Worm (Caenorhabditis elegans): ENCODE measurements around the gene tax-4.

DNA sequence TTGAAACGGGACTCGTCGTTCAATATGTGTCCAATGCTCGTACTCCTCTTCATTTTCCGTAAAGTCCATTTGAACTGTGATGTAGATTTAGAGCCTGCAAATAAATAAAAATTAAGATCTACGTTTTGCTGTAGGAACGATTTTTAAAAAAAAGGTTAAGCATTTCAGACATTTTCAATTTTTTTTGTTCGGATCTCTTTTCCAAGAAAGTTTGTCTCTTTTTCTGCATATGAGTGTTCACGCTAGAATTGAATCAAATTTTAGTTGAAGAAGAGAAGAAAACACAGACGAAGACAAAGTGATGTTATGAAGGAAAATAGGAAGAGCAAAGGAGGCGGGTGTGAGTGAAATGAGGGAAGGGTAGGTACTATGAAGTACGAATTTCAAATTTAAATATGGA is 34.0 kb downstream of the tax-4 start, which contains the start of gene npr-29:
- no peak for TF ChIP-seq fkh-10 (GFP tag; optimal IDR thresholded peaks at IDR 0.05)
- no peak for TF ChIP-seq pqm-1 (tag; optimal IDR thresholded peaks at IDR 0.05)
- no peak for TF ChIP-seq egl-27 (tag; optimal IDR thresholded peaks at IDR 0.05)
- no peak for TF ChIP-seq unc-130 (tag; optimal IDR thresholded peaks at IDR 0.05)
- no peak for TF ChIP-seq nhr-19 (GFP tag; conservative IDR thresholded peaks at IDR 0.05)

All from whole organism, L1 larva.